Worm (Caenorhabditis elegans): ENCODE measurements around the gene nspg-4.

nspg-4 gene

DNA sequence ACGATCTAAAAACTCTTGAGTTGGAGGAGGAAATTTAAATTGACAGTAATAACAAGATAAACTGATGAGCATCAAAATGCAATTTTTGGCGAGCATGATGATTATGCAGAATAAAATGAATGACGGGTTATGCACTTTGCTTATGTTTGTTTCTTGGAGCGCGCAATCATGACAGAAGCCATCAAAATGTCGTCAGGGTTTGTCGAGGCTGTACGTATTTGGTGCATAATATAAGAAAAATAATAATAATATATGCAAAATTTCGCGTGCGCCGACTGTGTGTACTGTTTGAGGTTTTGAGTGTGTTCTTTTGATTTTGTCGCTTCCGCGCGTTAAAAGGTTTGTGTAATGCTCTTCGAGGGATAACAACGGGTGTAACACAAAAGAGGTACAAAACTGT is at the start of gene nspg-4:
nspg-4 (minus strand) TSS at position 101 of the 400 bp plus-strand sequence.
- TF ChIP-seq ztf-29 (GFP tag; IDR thresholded peaks at IDR 0.05) (no peak), T22C8.4 (GFP tag; IDR thresholded peaks at IDR 0.05) (no peak), ref-1 (GFP tag; conservative IDR thresholded peaks at IDR 0.05) (no peak), cog-1 (tag; optimal IDR thresholded peaks at IDR 0.05) (no peak), klf-2 (GFP tag; conservative IDR thresholded peaks at IDR 0.05) (no peak)

DNA sequence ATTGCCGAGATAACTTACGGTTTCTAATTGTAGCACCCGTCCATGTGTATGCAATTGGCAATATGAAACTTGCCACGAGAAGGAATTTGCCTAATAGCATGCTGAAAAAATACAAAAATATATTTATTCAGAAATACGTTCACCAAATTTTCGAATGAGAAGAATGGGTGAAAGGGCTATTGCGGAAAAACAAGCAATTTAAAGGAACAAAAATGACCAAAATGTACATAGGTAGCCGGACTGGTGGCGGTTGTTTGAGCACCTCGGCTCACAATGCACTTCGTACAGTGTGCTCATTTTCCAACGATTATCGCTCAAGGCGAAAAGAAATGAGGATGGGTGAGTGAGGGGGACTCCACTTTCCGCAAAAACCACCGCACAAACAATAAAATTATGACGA is 49.7 kb upstream of the nspg-4 start, which contains the start of gene cht-1:
cht-1 (minus strand) TSS at position 101 of the 400 bp plus-strand sequence.
- TF ChIP-seq cog-1 (tag; optimal IDR thresholded peaks at IDR 0.05) (no peak), tab-1 (GFP tag; IDR thresholded peaks at IDR 0.05) (no peak), ztf-29 (GFP tag; IDR thresholded peaks at IDR 0.05) (no peak), T22C8.4 (GFP tag; IDR thresholded peaks at IDR 0.05) (no peak), flt-1 (GFP tag; IDR thresholded peaks at IDR 0.05) (no peak), med-1 (GFP tag; optimal IDR thresholded peaks at IDR 0.05; ENCODE audit: insufficient read depth) (no peak), ref-1 (GFP tag; conservative IDR thresholded peaks at IDR 0.05) (no peak), klf-2 (GFP tag; conservative IDR thresholded peaks at IDR 0.05) (no peak), ztf-23 (GFP tag; IDR thresholded peaks at IDR 0.05) (no peak)

DNA sequence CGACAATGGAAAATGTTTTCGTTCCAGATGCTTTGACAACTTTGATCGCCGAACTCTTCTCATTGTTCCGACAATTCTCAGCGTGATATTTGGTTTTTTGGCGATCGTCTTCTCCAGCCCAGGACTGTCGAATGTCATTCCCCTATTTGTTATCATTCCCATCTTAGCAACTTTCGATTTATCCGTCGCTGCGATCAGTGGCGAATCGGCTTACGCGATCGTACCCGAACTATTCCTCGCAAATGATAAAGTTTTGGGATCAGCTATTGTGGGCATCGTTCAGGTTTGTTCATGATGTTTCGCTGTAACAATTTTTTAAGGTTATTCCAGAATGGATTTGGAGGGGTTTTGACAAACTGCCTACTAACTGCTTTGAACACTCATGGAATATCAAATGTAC is 46.5 kb upstream of the nspg-4 start:
- TF ChIP-seq cog-1 (tag; optimal IDR thresholded peaks at IDR 0.05) (no peak), tab-1 (GFP tag; IDR thresholded peaks at IDR 0.05) (no peak), flt-1 (GFP tag; IDR thresholded peaks at IDR 0.05) (no peak), ztf-29 (GFP tag; IDR thresholded peaks at IDR 0.05) (no peak), med-1 (GFP tag; optimal IDR thresholded peaks at IDR 0.05; ENCODE audit: insufficient read depth) (no peak), ref-1 (GFP tag; conservative IDR thresholded peaks at IDR 0.05) (no peak), klf-2 (GFP tag; conservative IDR thresholded peaks at IDR 0.05) (no peak), ztf-23 (GFP tag; IDR thresholded peaks at IDR 0.05) (no peak), T22C8.4 (GFP tag; IDR thresholded peaks at IDR 0.05) (no peak)

DNA sequence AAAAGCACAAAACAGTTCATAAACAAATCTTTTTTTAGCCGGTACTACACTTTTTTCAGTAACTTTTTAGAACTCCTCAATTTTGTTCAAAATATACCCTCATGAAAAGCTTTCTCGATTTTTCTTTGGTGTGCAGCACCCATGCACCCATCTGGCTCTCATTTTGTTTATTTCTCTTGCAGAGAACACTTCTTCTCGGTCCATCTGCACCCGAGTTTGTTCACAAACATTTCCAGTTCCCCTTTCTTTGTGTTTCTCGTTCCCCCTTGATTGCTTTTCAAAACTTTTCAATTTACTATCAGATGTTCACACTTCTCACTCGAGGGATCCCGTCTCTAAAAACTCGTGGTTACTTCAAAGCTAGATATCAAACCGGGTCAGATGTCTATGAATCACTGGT is 43.4 kb upstream of the nspg-4 start, which contains the start of gene slcf-2:
slcf-2 (plus strand) TSS at position 301 of the 400 bp plus-strand sequence.
- TF ChIP-seq flt-1 (GFP tag; IDR thresholded peaks at IDR 0.05), result no peak

DNA sequence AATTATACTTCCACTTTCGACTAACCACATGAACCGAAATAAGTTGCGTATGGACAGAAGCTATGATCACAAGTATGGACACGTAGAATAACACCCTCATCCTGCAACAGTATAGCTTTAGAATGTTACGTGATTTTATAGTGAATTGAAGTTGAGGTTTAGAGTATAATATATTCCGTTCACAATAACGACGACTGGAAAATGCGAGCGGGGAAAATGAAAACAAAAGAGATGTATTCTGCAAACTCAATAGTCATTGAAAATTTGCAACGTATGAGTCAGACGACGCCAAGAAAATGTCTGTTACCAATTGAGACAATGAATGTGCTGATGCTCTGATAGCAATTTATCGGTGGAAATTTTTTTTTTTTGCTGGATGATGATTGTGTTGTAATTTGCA is 35.2 kb upstream of the nspg-4 start, which contains the start of gene acp-1:
acp-1 (minus strand) TSS at position 101 of the 400 bp plus-strand sequence.
- TF ChIP-seq tab-1 (GFP tag; IDR thresholded peaks at IDR 0.05), result no peak

DNA sequence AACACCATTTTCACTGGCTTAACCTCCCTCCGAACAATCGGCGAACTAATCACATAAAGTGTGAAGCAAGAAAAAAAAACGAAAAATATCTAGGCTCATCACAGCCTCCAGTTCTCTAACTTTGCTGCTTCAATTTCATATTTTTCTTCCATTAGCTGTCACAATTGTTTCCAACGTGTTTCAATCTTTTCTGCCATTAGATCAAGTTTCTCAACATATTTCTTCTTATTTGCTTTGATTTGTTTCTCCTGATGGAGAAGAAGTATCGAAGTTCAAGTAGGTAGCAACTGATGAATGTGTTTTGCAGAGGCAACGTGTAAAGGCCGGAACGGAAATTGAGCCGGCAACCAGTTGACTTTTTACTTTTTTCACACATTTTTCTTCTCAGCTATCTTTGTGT is 30.0 kb upstream of the nspg-4 start, which contains the start of gene ZK563.7:
ZK563.7 (plus strand) TSS at position 301 of the 400 bp plus-strand sequence.
- TF ChIP-seq ztf-23 (GFP tag; IDR thresholded peaks at IDR 0.05), result no peak
- no peak for TF ChIP-seq med-1 (GFP tag; optimal IDR thresholded peaks at IDR 0.05; ENCODE audit: insufficient read depth)
- no peak for TF ChIP-seq T22C8.4 (GFP tag; IDR thresholded peaks at IDR 0.05)
- TF ChIP-seq flt-1 (GFP tag; IDR thresholded peaks at IDR 0.05), result no peak
- TF ChIP-seq tab-1 (GFP tag; IDR thresholded peaks at IDR 0.05), result no peak
- no peak for TF ChIP-seq klf-2 (GFP tag; conservative IDR thresholded peaks at IDR 0.05)
- TF ChIP-seq ref-1 (GFP tag; conservative IDR thresholded peaks at IDR 0.05), result no peak
- no peak for TF ChIP-seq cog-1 (tag; optimal IDR thresholded peaks at IDR 0.05)
- no peak for TF ChIP-seq ztf-29 (GFP tag; IDR thresholded peaks at IDR 0.05)

DNA sequence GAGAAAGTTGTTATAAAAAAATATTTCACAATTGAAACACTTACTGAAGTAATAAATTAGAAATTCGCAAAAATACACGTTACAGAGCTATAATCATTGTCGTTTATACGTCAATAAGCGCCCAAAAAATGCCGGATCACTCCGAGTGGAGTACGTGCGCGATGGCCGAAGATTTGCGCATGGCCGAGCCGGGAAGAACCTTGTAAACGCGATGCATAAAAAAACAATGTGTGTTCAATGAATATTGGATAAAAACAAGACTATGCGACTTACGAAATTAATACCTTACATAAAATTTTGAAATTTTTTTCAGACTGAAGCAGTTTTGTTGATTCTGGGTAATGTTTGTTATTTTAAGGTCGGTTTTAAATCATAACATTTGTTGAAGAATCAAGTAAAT is 28.9 kb upstream of the nspg-4 start, which contains the start of gene sorf-1:
sorf-1 (minus strand) TSS at position 135 of the 400 bp plus-strand sequence.
- no peak for TF ChIP-seq ztf-23 (GFP tag; IDR thresholded peaks at IDR 0.05)
- TF ChIP-seq ref-1 (GFP tag; conservative IDR thresholded peaks at IDR 0.05), result no peak
- no peak for TF ChIP-seq cog-1 (tag; optimal IDR thresholded peaks at IDR 0.05)
- no peak for TF ChIP-seq ztf-29 (GFP tag; IDR thresholded peaks at IDR 0.05)
- TF ChIP-seq tab-1 (GFP tag; IDR thresholded peaks at IDR 0.05), result no peak
- no peak for TF ChIP-seq T22C8.4 (GFP tag; IDR thresholded peaks at IDR 0.05)
- TF ChIP-seq klf-2 (GFP tag; conservative IDR thresholded peaks at IDR 0.05), result no peak
- no peak for TF ChIP-seq med-1 (GFP tag; optimal IDR thresholded peaks at IDR 0.05; ENCODE audit: insufficient read depth)

DNA sequence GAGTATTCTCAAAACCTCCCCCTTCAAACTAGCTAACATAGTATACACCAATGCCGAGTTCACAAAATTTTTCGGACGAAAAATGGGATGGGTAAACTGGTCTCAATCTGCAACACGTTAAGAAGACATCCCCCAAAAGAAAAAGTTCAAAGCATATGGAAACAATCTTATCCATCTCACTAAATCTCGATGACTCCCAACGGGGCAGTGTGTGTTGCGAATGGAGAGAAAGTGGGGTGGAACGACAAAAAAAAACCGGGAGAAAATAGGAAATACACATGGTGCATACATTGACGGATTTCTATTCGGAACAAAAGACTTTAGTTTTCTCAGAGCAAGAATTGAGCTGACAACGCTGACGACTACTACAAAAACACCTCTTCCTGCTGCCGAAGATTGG is 25.1 kb upstream of the nspg-4 start:
- TF ChIP-seq T22C8.4 (GFP tag; IDR thresholded peaks at IDR 0.05) (no peak), cog-1 (tag; optimal IDR thresholded peaks at IDR 0.05) (no peak), flt-1 (GFP tag; IDR thresholded peaks at IDR 0.05) (no peak), ztf-29 (GFP tag; IDR thresholded peaks at IDR 0.05) (no peak)

DNA sequence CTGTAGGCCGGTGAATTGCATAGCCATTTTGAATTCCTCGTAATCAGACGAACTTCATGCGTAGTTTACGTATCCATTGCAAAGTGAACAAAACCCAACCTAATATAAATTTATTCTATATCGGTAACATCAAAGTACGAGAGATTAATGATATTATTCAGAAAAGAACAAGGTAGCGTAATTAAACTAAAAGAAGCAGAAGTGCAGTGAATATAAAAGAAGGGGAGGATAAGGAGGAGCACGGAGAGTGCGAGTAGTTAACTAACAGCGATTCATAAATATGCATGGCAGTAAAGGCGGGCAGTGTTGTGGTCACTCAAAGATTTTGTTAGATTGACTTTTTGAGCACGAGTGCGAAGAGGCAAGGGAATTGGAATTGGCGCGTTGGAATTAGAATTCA is 24.4 kb upstream of the nspg-4 start, which contains the start of gene clc-3:
clc-3 (minus strand) TSS at position 101 of the 400 bp plus-strand sequence.
- 0 out of 2 replicates have a peak, but pooled peaks have one; percentile 22 for TF ChIP-seq ztf-23 (GFP tag; IDR thresholded peaks at IDR 0.05)
- TF ChIP-seq med-1 (GFP tag; optimal IDR thresholded peaks at IDR 0.05; ENCODE audit: insufficient read depth), result no peak

DNA sequence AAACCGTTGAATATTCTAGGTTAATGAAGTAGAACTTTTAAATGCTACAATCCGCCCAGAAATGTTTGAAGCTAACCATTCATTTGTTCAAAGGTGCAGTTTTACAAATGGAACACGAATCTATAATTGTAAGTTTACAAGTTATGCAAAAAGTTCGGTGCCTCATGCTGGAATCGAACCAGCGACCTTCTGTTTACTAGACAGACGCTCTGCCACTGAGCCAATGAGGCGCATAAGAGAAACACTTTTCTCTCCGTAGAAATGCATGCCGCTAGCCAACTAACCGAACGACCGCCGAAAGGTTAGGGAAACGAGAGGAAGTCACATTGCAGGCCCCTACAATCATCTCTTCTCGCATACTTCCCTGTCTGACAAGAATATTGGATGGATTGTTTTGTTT is 21.1 kb upstream of the nspg-4 start:
- peak; percentile 96 for TF ChIP-seq flt-1 (GFP tag; IDR thresholded peaks at IDR 0.05)
- peak; percentile 95 for TF ChIP-seq tab-1 (GFP tag; IDR thresholded peaks at IDR 0.05)
- TF ChIP-seq T22C8.4 (GFP tag; IDR thresholded peaks at IDR 0.05), result peak; percentile 95
- peak; percentile 94 for TF ChIP-seq klf-2 (GFP tag; conservative IDR thresholded peaks at IDR 0.05)
- TF ChIP-seq ztf-23 (GFP tag; IDR thresholded peaks at IDR 0.05), result peak; percentile 92
- TF ChIP-seq ref-1 (GFP tag; conservative IDR thresholded peaks at IDR 0.05), result peak; percentile 82
- peak; percentile 95 for TF ChIP-seq ztf-29 (GFP tag; IDR thresholded peaks at IDR 0.05)
- TF ChIP-seq med-1 (GFP tag; optimal IDR thresholded peaks at IDR 0.05; ENCODE audit: insufficient read depth), result peak; percentile 37
- peak; percentile 78 for TF ChIP-seq cog-1 (tag; optimal IDR thresholded peaks at IDR 0.05)

DNA sequence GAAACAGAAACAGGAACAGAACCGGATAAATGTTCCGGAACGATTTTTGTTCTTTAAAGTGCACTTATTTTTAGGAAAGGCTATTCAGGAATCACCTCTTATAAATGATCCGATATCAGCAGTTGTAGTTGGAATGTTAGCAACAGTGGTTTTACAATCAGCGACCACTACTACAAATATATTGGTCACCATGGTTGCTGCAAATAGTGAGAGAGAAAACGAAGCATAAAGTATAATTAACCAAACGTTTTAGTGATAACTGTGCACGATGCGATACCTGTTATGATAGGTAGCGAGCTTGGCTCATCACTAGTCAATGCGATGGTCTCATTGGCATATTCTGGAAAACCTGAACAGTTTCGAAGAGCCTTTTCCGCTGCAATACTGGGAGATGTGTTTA is 19.2 kb upstream of the nspg-4 start:
- TF ChIP-seq T22C8.4 (GFP tag; IDR thresholded peaks at IDR 0.05), result no peak
- TF ChIP-seq med-1 (GFP tag; optimal IDR thresholded peaks at IDR 0.05; ENCODE audit: insufficient read depth), result no peak
- TF ChIP-seq ztf-23 (GFP tag; IDR thresholded peaks at IDR 0.05), result no peak
- TF ChIP-seq ztf-29 (GFP tag; IDR thresholded peaks at IDR 0.05), result no peak
- no peak for TF ChIP-seq cog-1 (tag; optimal IDR thresholded peaks at IDR 0.05)
- TF ChIP-seq flt-1 (GFP tag; IDR thresholded peaks at IDR 0.05), result no peak
- no peak for TF ChIP-seq klf-2 (GFP tag; conservative IDR thresholded peaks at IDR 0.05)
- TF ChIP-seq tab-1 (GFP tag; IDR thresholded peaks at IDR 0.05), result no peak
- no peak for TF ChIP-seq ref-1 (GFP tag; conservative IDR thresholded peaks at IDR 0.05)

All from whole organism, midembryonic.